Fruit fly (Drosophila melanogaster) whole organism, embryonic: ENCODE results near the gene CG32102.

Experiments used
- ATbp ChIP-seq: fragments of 200-800 bp; sonication (Bioruptor generic); optimal IDR thresholded peaks from 2 replicates; lab custom pipeline; 2017; ENCODE audit warnings: missing biosample characterization, mild to moderate bottlenecking, missing genetic modification characterization, missing genetic modification reagents
- Blimp-1 ChIP-seq: fragments of 200-800 bp; sonication (Bioruptor generic); optimal IDR thresholded peaks from 3 replicates; lab custom pipeline; 2018; ENCODE audit warnings: missing biosample characterization, missing genetic modification characterization, mild to moderate bottlenecking, moderate library complexity, missing genetic modification reagents
- CG10979 ChIP-seq: fragments of 200-800 bp; sonication (Bioruptor generic); optimal IDR thresholded peaks from 2 replicates; lab custom pipeline; 2018; ENCODE audit warnings: missing biosample characterization, mild to moderate bottlenecking, missing genetic modification characterization, moderate library complexity
- CG12071 ChIP-seq: fragments of 200-800 bp; sonication (Bioruptor generic); optimal IDR thresholded peaks from 3 replicates; lab custom pipeline; 2018; ENCODE audit warnings: missing biosample characterization, mild to moderate bottlenecking, missing genetic modification characterization
- CG13287 ChIP-seq: fragments of 200-800 bp; sonication (Bioruptor generic); IDR thresholded peaks from 2 replicates; pipeline ENCODE4 v1.3.6; 2022; ENCODE audit warnings: missing biosample characterization, missing genetic modification characterization; ENCODE audit not compliant: partially characterized antibody
- CG1603 ChIP-seq: fragments of 200-800 bp; sonication (Bioruptor generic); optimal IDR thresholded peaks from 2 replicates; lab custom pipeline; 2019; ENCODE audit warnings: missing biosample characterization, mild to moderate bottlenecking, missing genetic modification characterization, moderate library complexity
- CG17385 ChIP-seq: fragments of 200-800 bp; sonication (Bioruptor generic); optimal IDR thresholded peaks from 3 replicates; lab custom pipeline; 2018; ENCODE audit warnings: missing biosample characterization, mild to moderate bottlenecking, missing genetic modification characterization
- CG17829 ChIP-seq: fragments of 200-800 bp; optimal IDR thresholded peaks from 2 replicates; lab custom pipeline; 2019; ENCODE audit warnings: missing biosample characterization, mild to moderate bottlenecking, missing genetic modification characterization, moderate library complexity
- CG18619 ChIP-seq: fragments of 200-800 bp; sonication (Bioruptor generic); optimal IDR thresholded peaks from 3 replicates; lab custom pipeline; 2017; ENCODE audit warnings: missing biosample characterization, mild to moderate bottlenecking, missing genetic modification characterization
- CG2116 ChIP-seq: fragments of 200-800 bp; sonication (Bioruptor generic); optimal IDR thresholded peaks from 3 replicates; lab custom pipeline; 2018; ENCODE audit warnings: missing biosample characterization, mild to moderate bottlenecking, missing genetic modification characterization
- CG2678 ChIP-seq: fragments of 200-800 bp; sonication (Bioruptor generic); optimal IDR thresholded peaks from 3 replicates; lab custom pipeline; 2019; ENCODE audit warnings: missing biosample characterization, mild to moderate bottlenecking, missing genetic modification characterization, moderate library complexity
- CG2875 ChIP-seq: fragments of 200-800 bp; sonication (Bioruptor generic); optimal IDR thresholded peaks from 2 replicates; lab custom pipeline; 2017; ENCODE audit warnings: missing biosample characterization, mild to moderate bottlenecking, missing genetic modification characterization, missing genetic modification reagents
- CG4404 ChIP-seq: fragments of 200-800 bp; sonication (Bioruptor generic); IDR thresholded peaks from 2 replicates; pipeline ENCODE4 v1.3.6; 2022; ENCODE audit warnings: missing biosample characterization, missing genetic modification characterization
- CG5245 ChIP-seq: fragments of 200-800 bp; sonication (Bioruptor generic); optimal IDR thresholded peaks from 3 replicates; lab custom pipeline; 2016; ENCODE audit warnings: missing biosample characterization, missing genetic modification characterization
- CG6813 ChIP-seq: fragments of 200-800 bp; sonication (Bioruptor generic); optimal IDR thresholded peaks from 2 replicates; lab custom pipeline; 2017; ENCODE audit warnings: missing biosample characterization, missing genetic modification characterization, mild to moderate bottlenecking, moderate library complexity, missing genetic modification reagents
- CG7928 ChIP-seq: fragments of 200-800 bp; sonication (Bioruptor generic); optimal IDR thresholded peaks from 2 replicates; lab custom pipeline; 2017; ENCODE audit warnings: missing biosample characterization, mild to moderate bottlenecking, missing genetic modification characterization
- CG8944 ChIP-seq: fragments of 200-800 bp; sonication (Bioruptor generic); optimal IDR thresholded peaks from 3 replicates; lab custom pipeline; 2016; ENCODE audit warnings: missing biosample characterization, missing genetic modification characterization
- CoRest ChIP-seq: fragments of 200-800 bp; sonication (Bioruptor generic); optimal IDR thresholded peaks from 3 replicates; lab custom pipeline; 2018; ENCODE audit warnings: missing biosample characterization, mild to moderate bottlenecking, missing genetic modification characterization, moderate library complexity
- Doc3 ChIP-seq: fragments of 200-800 bp; sonication (Bioruptor generic); IDR thresholded peaks from 3 replicates; pipeline ENCODE4 v1.3.6; 2022; ENCODE audit warnings: missing biosample characterization, missing genetic modification characterization; ENCODE audit not compliant: partially characterized antibody
- Drgx ChIP-seq: fragments of 200-800 bp; sonication (Bioruptor generic); IDR thresholded peaks from 2 replicates; pipeline ENCODE4 v1.3.6; 2022; ENCODE audit warnings: missing biosample characterization, missing genetic modification characterization
- Elba2 ChIP-seq: fragments of 200-800 bp; sonication (Bioruptor generic); optimal IDR thresholded peaks from 3 replicates; lab custom pipeline; 2016; ENCODE audit warnings: missing biosample characterization, missing genetic modification characterization
- HmgD ChIP-seq: fragments of 200-800 bp; sonication (Bioruptor generic); optimal IDR thresholded peaks from 3 replicates; lab custom pipeline; 2016; ENCODE audit warnings: missing biosample characterization, missing genetic modification characterization
- HmgZ ChIP-seq: fragments of 200-800 bp; sonication (Bioruptor generic); optimal IDR thresholded peaks from 2 replicates; lab custom pipeline; 2018; ENCODE audit warnings: missing biosample characterization, mild to moderate bottlenecking, missing genetic modification characterization
- Hr78 ChIP-seq, 2 experiments: fragments of 200-800 bp in 1 of 2; fragments of >200 bp in 1 of 2; sonication (Bioruptor generic) in 1 of 2; optimal IDR thresholded peaks; 2 replicates each; lab custom pipeline; 2017 to 2019; ENCODE audit warnings: missing biosample characterization in 2 of 2, missing genetic modification characterization in 2 of 2, mild to moderate bottlenecking in 1 of 2, moderate library complexity in 1 of 2
- Max ChIP-seq: fragments of 200-800 bp; sonication (Bioruptor generic); optimal IDR thresholded peaks from 2 replicates; lab custom pipeline; 2016; ENCODE audit warnings: missing biosample characterization, mild to moderate bottlenecking, missing genetic modification characterization
- Nf-YA ChIP-seq: fragments of 200-800 bp; sonication (Bioruptor generic); IDR thresholded peaks from 2 replicates; pipeline ENCODE4 v1.3.6; 2022; ENCODE audit warnings: missing biosample characterization, missing genetic modification characterization
- Pdp1 ChIP-seq, 2 experiments: fragments of 200-800 bp; sonication (Bioruptor generic); optimal IDR thresholded peaks; 3 replicates each; lab custom pipeline; 2016; ENCODE audit warnings: missing biosample characterization in 2 of 2, missing genetic modification characterization in 2 of 2, mild to moderate bottlenecking in 1 of 2, moderate library complexity in 1 of 2
- btn ChIP-seq: fragments of 200-800 bp; sonication (Bioruptor generic); optimal IDR thresholded peaks from 2 replicates; lab custom pipeline; 2016; ENCODE audit warnings: missing biosample characterization, missing genetic modification characterization
- dmrt11E ChIP-seq: fragments of 200-800 bp; sonication (Bioruptor generic); optimal IDR thresholded peaks from 3 replicates; lab custom pipeline; 2018; ENCODE audit warnings: missing biosample characterization, mild to moderate bottlenecking, missing genetic modification characterization, moderate library complexity
- ewg ChIP-seq: fragments of 200-800 bp; sonication (Bioruptor generic); optimal IDR thresholded peaks from 3 replicates; lab custom pipeline; 2017; ENCODE audit warnings: mild to moderate bottlenecking, missing biosample characterization, missing genetic modification reagents, missing genetic modification characterization
- fd102C ChIP-seq: fragments of 200-800 bp; sonication (Bioruptor generic); optimal IDR thresholded peaks from 2 replicates; lab custom pipeline; 2018; ENCODE audit warnings: missing biosample characterization, mild to moderate bottlenecking, missing genetic modification characterization, moderate library complexity
- gem ChIP-seq: fragments of 200-800 bp; sonication (Bioruptor generic); optimal IDR thresholded peaks from 2 replicates; lab custom pipeline; 2019; ENCODE audit warnings: missing biosample characterization, mild to moderate bottlenecking, missing genetic modification characterization, moderate library complexity
- gfzf ChIP-seq: fragments of 200-800 bp; sonication (Bioruptor generic); optimal IDR thresholded peaks from 2 replicates; lab custom pipeline; 2016; ENCODE audit warnings: missing biosample characterization, mild to moderate bottlenecking, missing genetic modification characterization, moderate library complexity
- hkb ChIP-seq, 2 experiments: fragments of 200-800 bp in 1 of 2; fragments of >200 bp in 1 of 2; sonication (Bioruptor generic) in 1 of 2; IDR thresholded peaks in 1 of 2; optimal IDR thresholded peaks in 1 of 2; 2 replicates each; pipeline versions ENCODE4 v1.3.6 to Lab custom; 2017 to 2022; ENCODE audit warnings: missing biosample characterization in 1 of 2, missing genetic modification characterization in 1 of 2
- hth ChIP-seq: fragments of >200 bp; optimal IDR thresholded peaks from 2 replicates; lab custom pipeline; 2017; ENCODE audit warnings: inconsistent platforms
- insv ChIP-seq, 2 experiments: fragments of 200-800 bp; sonication (Bioruptor generic); optimal IDR thresholded peaks; 3 replicates each; lab custom pipeline; 2016 to 2018; ENCODE audit warnings: missing biosample characterization in 2 of 2, missing genetic modification characterization in 2 of 2
- knrl ChIP-seq: fragments of 200-800 bp; sonication (Bioruptor generic); IDR thresholded peaks from 3 replicates; pipeline ENCODE4 v1.3.6; 2022; ENCODE audit warnings: missing biosample characterization, missing genetic modification characterization; ENCODE audit not compliant: partially characterized antibody
- lilli ChIP-seq: fragments of 200-800 bp; sonication (Bioruptor generic); optimal IDR thresholded peaks from 3 replicates; lab custom pipeline; 2016; ENCODE audit warnings: missing biosample characterization, missing genetic modification characterization
- nmo ChIP-seq: fragments of 200-800 bp; sonication (Bioruptor generic); optimal IDR thresholded peaks from 2 replicates; lab custom pipeline; 2018; ENCODE audit warnings: missing biosample characterization, mild to moderate bottlenecking, missing genetic modification characterization, moderate library complexity
- nom ChIP-seq: fragments of 200-800 bp; sonication (Bioruptor generic); optimal IDR thresholded peaks from 2 replicates; lab custom pipeline; 2017; ENCODE audit warnings: missing biosample characterization, missing genetic modification characterization, mild to moderate bottlenecking, moderate library complexity, missing genetic modification reagents
- p53 ChIP-seq: fragments of 200-800 bp; sonication (Bioruptor generic); optimal IDR thresholded peaks from 2 replicates; lab custom pipeline; 2016; ENCODE audit warnings: missing biosample characterization, missing genetic modification characterization
- pan ChIP-seq, 4 experiments: fragments of >200 bp in 3 of 4; fragments of 200-800 bp in 1 of 4; sonication (Bioruptor generic) in 1 of 4; optimal IDR thresholded peaks in 3 of 4; IDR thresholded peaks in 1 of 4; 2 replicates each; pipeline versions ENCODE4 v1.3.6 to Lab custom; 2017 to 2022; ENCODE audit warnings: missing biosample characterization in 2 of 4, missing genetic modification characterization in 2 of 4, mixed read lengths in 1 of 4
- pfk ChIP-seq: fragments of 200-800 bp; sonication (Bioruptor generic); optimal IDR thresholded peaks from 2 replicates; lab custom pipeline; 2018; ENCODE audit warnings: missing biosample characterization, mild to moderate bottlenecking, missing genetic modification characterization, moderate library complexity
- pho ChIP-seq: fragments of 200-800 bp; sonication (Bioruptor generic); optimal IDR thresholded peaks from 2 replicates; lab custom pipeline; 2016; ENCODE audit warnings: missing biosample characterization, missing genetic modification characterization
- sens ChIP-seq: fragments of 200-800 bp; sonication (Bioruptor generic); peaks from one replicate; lab custom pipeline; 2016; ENCODE audit warnings: missing biosample characterization, missing genetic modification characterization
- sens-2 ChIP-seq: fragments of 200-800 bp; sonication (Bioruptor generic); IDR thresholded peaks from 2 replicates; pipeline ENCODE4 v1.3.6; 2022; ENCODE audit warnings: missing biosample characterization, missing genetic modification characterization
- slbo ChIP-seq: fragments of 200-800 bp; sonication (Bioruptor generic); IDR thresholded peaks from 2 replicates; pipeline ENCODE4 v1.3.6; 2022; ENCODE audit warnings: missing biosample characterization, missing genetic modification characterization
- trem ChIP-seq: fragments of 200-800 bp; optimal IDR thresholded peaks from 3 replicates; lab custom pipeline; 2019; ENCODE audit warnings: missing biosample characterization, mild to moderate bottlenecking, missing genetic modification characterization, moderate library complexity
- trh ChIP-seq: fragments of 200-800 bp; sonication (Bioruptor generic); optimal IDR thresholded peaks from 2 replicates; lab custom pipeline; 2016; ENCODE audit warnings: missing biosample characterization, missing genetic modification characterization

The CG32102 gene

dm6 chr3L:12442593-12442992, 27.0 kb downstream of the CG32102 start (continued):
- TF ChIP-seq CG8944 (GFP tag; lab: Kevin White, UChicago) (no peak), CG10979 (tag; lab: Kevin White, UChicago) (peak; percentile 54), dmrt11E (peak; percentile 64), ewg (no peak), CG2875 (no peak), Drgx (GFP tag; lab: Robert Waterston, UW) (0 out of 2 replicates have a peak, but pooled peaks have one; percentile 6), HmgD (GFP tag; lab: Kevin White, UChicago) (no peak), pho (GFP tag; lab: Kevin White, UChicago) (no peak), nmo (GFP tag; lab: Kevin White, UChicago) (peak; percentile 28), p53 (GFP tag; lab: Kevin White, UChicago) (no peak), CoRest (tag; lab: Kevin White, UChicago) (peak; percentile 3), CG13287 (GFP tag; lab: Robert Waterston, UW) (no peak), pan (optimal IDR thresholded peaks at IDR 0.05; lab: Kevin White, UChicago) (no peak), pan (GFP tag; optimal IDR thresholded peaks at IDR 0.05 in 1 of 2, IDR thresholded peaks at IDR 0.05 in 1 of 2) (no peak), hkb (optimal IDR thresholded peaks at IDR 0.05; lab: Kevin White, UChicago) (no peak), hkb (GFP tag; IDR thresholded peaks at IDR 0.05; lab: Robert Waterston, UW) (no peak), fd102C (GFP tag; lab: Kevin White, UChicago) (no peak), Doc3 (no peak), gem (tag; lab: Kevin White, UChicago) (peak; percentile 39), CG2678 (tag; lab: Kevin White, UChicago) (no peak), Blimp-1 (GFP tag; lab: Kevin White, UChicago) (peak; percentile 8), Max (no peak), CG17385 (no peak), CG4404 (GFP tag; lab: Robert Waterston, UW) (no peak), Pdp1 (GFP tag; optimal IDR thresholded peaks at IDR 0.05; lab: Kevin White, UChicago) (peak in 1 of 2 experiments; percentile 39), CG7928 (GFP tag; lab: Kevin White, UChicago) (no peak), CG17829 (tag; lab: Kevin White, UChicago) (peak; percentile 28), Nf-YA (GFP tag; lab: Robert Waterston, UW) (no peak), CG12071 (no peak), lilli (GFP tag; lab: Kevin White, UChicago) (no peak), ATbp (GFP tag; lab: Kevin White, UChicago) (no peak), knrl (GFP tag; lab: Robert Waterston, UW) (no peak), pfk (no peak), btn (GFP tag; lab: Kevin White, UChicago) (no peak), sens-2 (GFP tag; lab: Robert Waterston, UW) (no peak), CG6813 (no peak), CG5245 (GFP tag; lab: Kevin White, UChicago) (no peak), CG1603 (tag; lab: Kevin White, UChicago) (no peak), insv (GFP tag; optimal IDR thresholded peaks at IDR 0.05; lab: Kevin White, UChicago) (no peak), nom (peak; percentile 19), trem (tag; lab: Kevin White, UChicago) (peak; percentile 18), slbo (no peak), sens (peak; percentile 68), Elba2 (GFP tag; lab: Kevin White, UChicago) (no peak), Hr78 (GFP tag; optimal IDR thresholded peaks at IDR 0.05; lab: Kevin White, UChicago) (no peak), trh (GFP tag; lab: Kevin White, UChicago) (no peak), hth (lab: Kevin White, UChicago) (no peak), HmgZ (tag; lab: Kevin White, UChicago) (no peak), CG18619 (GFP tag; lab: Kevin White, UChicago) (no peak), gfzf (GFP tag; lab: Kevin White, UChicago) (no peak), CG2116 (no peak)
